Worm (Caenorhabditis elegans) whole organism, late embryonic: ENCODE results near the gene srxa-5.

Source experiments
- ama-1 ChIP-seq: fragments of 150-350 bp; optimal IDR thresholded peaks from 2 replicates; lab custom pipeline; 2014
- fkh-10 ChIP-seq: fragments of 150-350 bp; optimal IDR thresholded peaks from 2 replicates; lab custom pipeline; 2014; ENCODE audit warnings: missing biosample characterization, missing genetic modification reagents, missing genetic modification characterization
- nhr-11 ChIP-seq: fragments of 150-350 bp; optimal IDR thresholded peaks from 2 replicates; lab custom pipeline; 2014; ENCODE audit warnings: missing biosample characterization, missing genetic modification characterization
- nhr-232 ChIP-seq: sonication (generic microtip); optimal IDR thresholded peaks from 2 replicates; lab custom pipeline; 2016; ENCODE audit warnings: missing genetic modification characterization, missing compliant biosample characterization
- pqm-1 ChIP-seq: sonication (generic microtip); optimal IDR thresholded peaks from 2 replicates; lab custom pipeline; 2016; ENCODE audit warnings: missing genetic modification characterization, missing compliant biosample characterization
- rnt-1 ChIP-seq: sonication (generic microtip); optimal IDR thresholded peaks from 2 replicates; lab custom pipeline; 2016; ENCODE audit warnings: missing genetic modification characterization, missing compliant biosample characterization

DNA sequence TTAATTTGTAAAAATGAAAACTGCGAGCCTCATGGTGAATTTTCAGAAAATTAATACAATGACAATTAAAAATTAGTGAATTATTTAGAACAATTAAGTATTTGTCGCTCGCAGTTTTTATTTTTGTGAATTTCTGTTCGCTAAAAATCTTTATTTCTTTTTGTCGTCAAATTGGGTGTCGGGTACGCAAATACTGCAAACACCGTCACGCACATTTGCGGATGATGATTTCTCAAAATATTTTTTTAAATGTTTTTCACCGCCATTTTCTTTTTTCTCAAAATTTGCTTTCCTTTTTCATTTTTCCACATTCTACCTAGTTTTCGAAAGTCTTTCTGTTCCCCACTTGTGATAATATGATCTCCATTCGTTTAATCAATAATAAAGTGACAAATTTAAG lies 43.8 kb upstream of the srxa-5 start:
- TF ChIP-seq nhr-11 (tag; lab: Kevin White, UChicago) (no peak), rnt-1 (tag; lab: Kevin White, UChicago) (no peak), fkh-10 (GFP tag; lab: Kevin White, UChicago) (no peak), nhr-232 (tag; lab: Kevin White, UChicago) (no peak), ama-1 (lab: Kevin White, UChicago) (no peak), pqm-1 (tag; lab: Kevin White, UChicago) (no peak)
